Fruit fly (Drosophila melanogaster) whole organism, embryonic: Measurements from ENCODE around the gene Ser7.
A peak's percentile ranks its signal among the peaks of the same experiment; 100 is the strongest.

Experiments
- ATbp ChIP-seq: fragments of 200-800 bp; sonication (Bioruptor generic); optimal IDR thresholded peaks from 2 replicates; lab custom pipeline; 2017; ENCODE audit warnings: missing biosample characterization, mild to moderate bottlenecking, missing genetic modification characterization, missing genetic modification reagents
- Adf1 ChIP-seq: fragments of 200-800 bp; sonication (Bioruptor generic); IDR thresholded peaks from 2 replicates; pipeline ENCODE4 v1.3.6; 2022; ENCODE audit warnings: missing biosample characterization, missing genetic modification characterization
- Antp ChIP-seq: fragments of 200-800 bp; sonication (Bioruptor generic); optimal IDR thresholded peaks from 3 replicates; lab custom pipeline; 2016; ENCODE audit warnings: missing biosample characterization, missing genetic modification characterization
- Atf-2 ChIP-seq: fragments of 200-800 bp; sonication (Bioruptor generic); optimal IDR thresholded peaks from 2 replicates; lab custom pipeline; 2016; ENCODE audit warnings: missing biosample characterization, missing genetic modification characterization
- CG10654 ChIP-seq: fragments of 200-800 bp; sonication (Bioruptor generic); optimal IDR thresholded peaks from 2 replicates; lab custom pipeline; 2016; ENCODE audit warnings: missing biosample characterization, missing genetic modification characterization
- CG11093 ChIP-seq: fragments of 200-800 bp; sonication (Bioruptor generic); IDR thresholded peaks from 3 replicates; pipeline ENCODE4 v1.3.6; 2022; ENCODE audit warnings: missing biosample characterization, missing genetic modification characterization
- CG11247 ChIP-seq: fragments of 200-800 bp; sonication (Bioruptor generic); IDR thresholded peaks from 2 replicates; pipeline ENCODE4 v1.3.6; 2022; ENCODE audit warnings: missing biosample characterization, missing genetic modification characterization
- CG12071 ChIP-seq: fragments of 200-800 bp; sonication (Bioruptor generic); optimal IDR thresholded peaks from 3 replicates; lab custom pipeline; 2018; ENCODE audit warnings: missing biosample characterization, mild to moderate bottlenecking, missing genetic modification characterization
- CG12769 ChIP-seq: fragments of 200-800 bp; sonication (Bioruptor generic); optimal IDR thresholded peaks from 2 replicates; lab custom pipeline; 2019; ENCODE audit warnings: missing biosample characterization, mild to moderate bottlenecking, missing genetic modification characterization, moderate library complexity
- CG13123 ChIP-seq: fragments of 200-800 bp; sonication (Bioruptor generic); optimal IDR thresholded peaks from 2 replicates; lab custom pipeline; 2016; ENCODE audit warnings: missing biosample characterization, missing genetic modification characterization
- CG17328 ChIP-seq: fragments of 200-800 bp; sonication (Bioruptor generic); IDR thresholded peaks from 2 replicates; pipeline ENCODE4 v1.3.6; 2022; ENCODE audit warnings: missing biosample characterization, missing genetic modification characterization
- CG17802 ChIP-seq: fragments of 200-800 bp; sonication (Bioruptor generic); optimal IDR thresholded peaks from 2 replicates; lab custom pipeline; 2018; ENCODE audit warnings: missing biosample characterization, mild to moderate bottlenecking, missing genetic modification characterization, moderate library complexity
- CG17912 ChIP-seq: fragments of 200-800 bp; sonication (Bioruptor generic); optimal IDR thresholded peaks from 2 replicates; lab custom pipeline; 2018; ENCODE audit warnings: missing biosample characterization, mild to moderate bottlenecking, missing genetic modification characterization
- CG18599 ChIP-seq: fragments of 200-800 bp; sonication (Bioruptor generic); optimal IDR thresholded peaks from 3 replicates; lab custom pipeline; 2017; ENCODE audit warnings: missing biosample characterization, missing genetic modification characterization, mild to moderate bottlenecking, moderate library complexity, missing genetic modification reagents
- CG18619 ChIP-seq: fragments of 200-800 bp; sonication (Bioruptor generic); optimal IDR thresholded peaks from 3 replicates; lab custom pipeline; 2017; ENCODE audit warnings: missing biosample characterization, mild to moderate bottlenecking, missing genetic modification characterization
- CG2120 ChIP-seq: fragments of 200-800 bp; sonication (Bioruptor generic); optimal IDR thresholded peaks from 3 replicates; lab custom pipeline; 2016; ENCODE audit warnings: missing biosample characterization, missing genetic modification characterization
- CG31388 ChIP-seq: fragments of 200-800 bp; sonication (Bioruptor generic); optimal IDR thresholded peaks from 2 replicates; lab custom pipeline; 2016; ENCODE audit warnings: missing biosample characterization, missing genetic modification characterization
- CG34224 ChIP-seq: fragments of 200-800 bp; sonication (Bioruptor generic); IDR thresholded peaks from 3 replicates; pipeline ENCODE4 v1.3.6; 2022; ENCODE audit warnings: missing biosample characterization, missing genetic modification characterization; ENCODE audit not compliant: partially characterized antibody
- CG3838 ChIP-seq: fragments of 200-800 bp; sonication (Bioruptor generic); optimal IDR thresholded peaks from 3 replicates; lab custom pipeline; 2016; ENCODE audit warnings: missing biosample characterization, missing genetic modification characterization
- CG4730 ChIP-seq: fragments of 200-800 bp; sonication (Bioruptor generic); IDR thresholded peaks from 2 replicates; pipeline ENCODE4 v1.3.6; 2022; ENCODE audit warnings: missing biosample characterization, missing genetic modification characterization
- CG4820 ChIP-seq: fragments of 200-800 bp; sonication (Bioruptor generic); optimal IDR thresholded peaks from 3 replicates; lab custom pipeline; 2016; ENCODE audit warnings: missing biosample characterization, missing genetic modification characterization
- CG6272 ChIP-seq: fragments of 200-800 bp; sonication (Bioruptor generic); IDR thresholded peaks from 2 replicates; pipeline ENCODE4 v1.3.6; 2022; ENCODE audit warnings: missing biosample characterization, missing genetic modification characterization
- CG8924 ChIP-seq: fragments of 200-800 bp; optimal IDR thresholded peaks from 3 replicates; lab custom pipeline; 2019; ENCODE audit warnings: missing biosample characterization, mild to moderate bottlenecking, missing genetic modification characterization, moderate library complexity
- Dll ChIP-seq: fragments of 200-800 bp; sonication (Bioruptor generic); IDR thresholded peaks from 4 replicates; pipeline ENCODE4 v1.3.6; 2022; ENCODE audit warnings: missing biosample characterization, missing genetic modification characterization; ENCODE audit not compliant: partially characterized antibody
- Dp ChIP-seq: fragments of 200-800 bp; sonication (Bioruptor generic); optimal IDR thresholded peaks from 2 replicates; lab custom pipeline; 2018; ENCODE audit warnings: missing biosample characterization, mild to moderate bottlenecking, missing genetic modification characterization, moderate library complexity
- ERR ChIP-seq: fragments of 200-800 bp; sonication (Bioruptor generic); optimal IDR thresholded peaks from 2 replicates; lab custom pipeline; 2016; ENCODE audit warnings: missing biosample characterization, missing genetic modification characterization
- Hr78 ChIP-seq, 2 experiments: fragments of 200-800 bp in 1 of 2; fragments of >200 bp in 1 of 2; sonication (Bioruptor generic) in 1 of 2; optimal IDR thresholded peaks; 2 replicates each; lab custom pipeline; 2017 to 2019; ENCODE audit warnings: missing biosample characterization in 2 of 2, missing genetic modification characterization in 2 of 2, mild to moderate bottlenecking in 1 of 2, moderate library complexity in 1 of 2
- Mrtf ChIP-seq: fragments of 200-800 bp; sonication (Bioruptor generic); IDR thresholded peaks from 3 replicates; pipeline ENCODE4 v1.3.6; 2022; ENCODE audit warnings: missing biosample characterization, missing genetic modification characterization
- PHDP ChIP-seq: fragments of 200-800 bp; sonication (Bioruptor generic); optimal IDR thresholded peaks from 3 replicates; lab custom pipeline; 2018; ENCODE audit warnings: missing biosample characterization, mild to moderate bottlenecking, missing genetic modification characterization, moderate library complexity
- Pdp1 ChIP-seq, 2 experiments: fragments of 200-800 bp; sonication (Bioruptor generic); optimal IDR thresholded peaks; 3 replicates each; lab custom pipeline; 2016; ENCODE audit warnings: missing biosample characterization in 2 of 2, missing genetic modification characterization in 2 of 2, mild to moderate bottlenecking in 1 of 2, moderate library complexity in 1 of 2
- Trl ChIP-seq, 3 experiments: fragments of >200 bp in 2 of 3; fragments of 200-800 bp in 1 of 3; sonication (Bioruptor generic) in 1 of 3; optimal IDR thresholded peaks; 2 replicates in 1 of 3; 3 replicates in 2 of 3; lab custom pipeline; 2016 to 2017; ENCODE audit warnings: missing biosample characterization in 1 of 3, missing genetic modification characterization in 1 of 3
- Xbp1 ChIP-seq: fragments of 200-800 bp; sonication (Bioruptor generic); optimal IDR thresholded peaks from 3 replicates; lab custom pipeline; 2016; ENCODE audit warnings: missing biosample characterization, mild to moderate bottlenecking, missing genetic modification characterization
- bbx ChIP-seq: fragments of 200-800 bp; sonication (Bioruptor generic); IDR thresholded peaks from 2 replicates; pipeline ENCODE4 v1.3.6; 2022; ENCODE audit warnings: missing biosample characterization, missing genetic modification characterization; ENCODE audit not compliant: partially characterized antibody
- danr ChIP-seq: fragments of 200-800 bp; sonication (Bioruptor generic); IDR thresholded peaks from 2 replicates; pipeline ENCODE4 v1.3.6; 2022; ENCODE audit warnings: missing biosample characterization, missing genetic modification characterization
- dysf ChIP-seq: fragments of 200-800 bp; sonication (Bioruptor generic); IDR thresholded peaks from 3 replicates; pipeline ENCODE4 v1.3.6; 2022; ENCODE audit warnings: missing biosample characterization, missing genetic modification characterization
- fd102C ChIP-seq: fragments of 200-800 bp; sonication (Bioruptor generic); optimal IDR thresholded peaks from 2 replicates; lab custom pipeline; 2018; ENCODE audit warnings: missing biosample characterization, mild to moderate bottlenecking, missing genetic modification characterization, moderate library complexity
- grau ChIP-seq: fragments of 200-800 bp; optimal IDR thresholded peaks from 3 replicates; lab custom pipeline; 2019; ENCODE audit warnings: missing biosample characterization, mild to moderate bottlenecking, missing genetic modification characterization, moderate library complexity
- grn ChIP-seq: fragments of 200-800 bp; sonication (Bioruptor generic); optimal IDR thresholded peaks from 3 replicates; lab custom pipeline; 2017; ENCODE audit warnings: missing biosample characterization, missing genetic modification characterization
- klu ChIP-seq: fragments of 200-800 bp; sonication (Bioruptor generic); IDR thresholded peaks from 2 replicates; pipeline ENCODE4 v1.3.6; 2022; ENCODE audit warnings: missing biosample characterization, missing genetic modification characterization
- mam ChIP-seq: fragments of 200-800 bp; sonication (Bioruptor generic); optimal IDR thresholded peaks from 3 replicates; lab custom pipeline; 2016; ENCODE audit warnings: missing biosample characterization, missing genetic modification characterization
- otp ChIP-seq: fragments of 200-800 bp; sonication (Bioruptor generic); IDR thresholded peaks from 3 replicates; pipeline ENCODE4, ENCODE4 v1.3.6; 2022; ENCODE audit warnings: missing biosample characterization, missing genetic modification characterization
- ranshi ChIP-seq: fragments of 200-800 bp; sonication (Bioruptor generic); IDR thresholded peaks from 2 replicates; pipeline ENCODE4 v1.3.6; 2022; ENCODE audit warnings: missing biosample characterization, missing genetic modification characterization
- salm ChIP-seq: fragments of 200-800 bp; sonication (Bioruptor generic); optimal IDR thresholded peaks from 2 replicates; lab custom pipeline; 2018; ENCODE audit warnings: missing biosample characterization, mild to moderate bottlenecking, missing genetic modification characterization
- so ChIP-seq: fragments of 200-800 bp; sonication (Bioruptor generic); IDR thresholded peaks from 3 replicates; pipeline ENCODE4 v1.3.6; 2022; ENCODE audit warnings: missing biosample characterization, missing genetic modification characterization
- stc ChIP-seq: fragments of 200-800 bp; sonication (Bioruptor generic); IDR thresholded peaks from 2 replicates; pipeline ENCODE4 v1.3.6; 2022; ENCODE audit warnings: missing biosample characterization, missing genetic modification characterization
- tio ChIP-seq: fragments of 200-800 bp; sonication (Bioruptor generic); optimal IDR thresholded peaks from 2 replicates; lab custom pipeline; 2017; ENCODE audit warnings: missing biosample characterization, missing genetic modification characterization, inconsistent platforms
- ttk ChIP-seq: fragments of 200-800 bp; sonication (Bioruptor generic); IDR thresholded peaks from 2 replicates; pipeline ENCODE4 v2.1.2; 2022; ENCODE audit warnings: missing biosample characterization, missing genetic modification characterization
- vvl ChIP-seq: fragments of 200-800 bp; sonication (Bioruptor generic); IDR thresholded peaks from 2 replicates; pipeline ENCODE4 v1.3.6; 2022; ENCODE audit warnings: missing biosample characterization, missing genetic modification characterization
- yki ChIP-seq: fragments of >200 bp; optimal IDR thresholded peaks from 3 replicates; lab custom pipeline; 2018
- zen ChIP-seq: fragments of 200-800 bp; sonication (Bioruptor generic); optimal IDR thresholded peaks from 3 replicates; lab custom pipeline; 2018; ENCODE audit warnings: missing biosample characterization, mild to moderate bottlenecking, missing genetic modification characterization, moderate library complexity

Gene Ser7

DNA sequence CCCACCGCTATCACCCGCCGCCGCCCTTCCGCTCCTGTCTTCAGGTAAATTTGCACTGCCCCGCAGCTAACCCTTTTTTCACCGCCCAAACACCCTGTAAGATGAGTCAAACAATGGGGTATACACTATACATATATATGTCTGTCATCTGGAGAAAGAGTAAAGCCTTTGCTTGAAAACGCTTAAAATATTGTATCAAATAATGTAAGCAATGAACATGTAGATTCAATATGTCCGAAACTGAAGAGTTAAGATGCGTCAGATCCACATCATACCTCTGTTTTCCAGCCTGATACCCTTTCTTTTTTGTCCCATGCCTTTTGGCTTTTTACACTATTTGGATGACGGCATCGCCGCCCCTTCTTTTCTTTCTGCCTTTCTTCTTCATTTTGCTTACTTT, 27.8 kb downstream of the Ser7 start (continued):
- TF ChIP-seq CG17328 (GFP tag; lab: Robert Waterston, UW) (0 out of 2 replicates have a peak, but pooled peaks have one; percentile 10), CG3838 (GFP tag; lab: Kevin White, UChicago) (no peak), Xbp1 (GFP tag; lab: Kevin White, UChicago) (peak; percentile 28), CG18599 (GFP tag; lab: Kevin White, UChicago) (peak; percentile 32), salm (tag; lab: Kevin White, UChicago) (no peak), CG18619 (GFP tag; lab: Kevin White, UChicago) (no peak), Mrtf (0 out of 3 replicates have a peak, but pooled peaks have one; percentile 25), ttk (GFP tag; lab: Robert Waterston, UW) (no peak), stc (GFP tag; lab: Robert Waterston, UW) (no peak), CG4820 (peak; percentile 16), CG10654 (no peak), CG17912 (no peak), Hr78 (GFP tag; optimal IDR thresholded peaks at IDR 0.05; lab: Kevin White, UChicago) (no peak), CG12071 (peak; percentile 2), CG34224 (GFP tag; lab: Robert Waterston, UW) (no peak), Dp (no peak), ATbp (no peak), grn (GFP tag; lab: Kevin White, UChicago) (no peak), danr (GFP tag; lab: Robert Waterston, UW) (peak; percentile 10; the same call in 1 of the 2 replicates), Atf-2 (GFP tag; lab: Kevin White, UChicago) (no peak), Dll (GFP tag; lab: Robert Waterston, UW) (no peak), CG17802 (tag; lab: Kevin White, UChicago) (no peak), CG2120 (GFP tag; lab: Kevin White, UChicago) (peak; percentile 45), yki (lab: Kevin White, UChicago) (no peak), klu (GFP tag; lab: Robert Waterston, UW) (no peak), Antp (GFP tag; lab: Kevin White, UChicago) (no peak), tio (no peak), zen (tag; lab: Kevin White, UChicago) (no peak), CG6272 (0 out of 2 replicates have a peak, but pooled peaks have one; percentile 31), CG11093 (GFP tag; lab: Robert Waterston, UW) (0 out of 3 replicates have a peak, but pooled peaks have one; percentile 34), vvl (peak; percentile 60; the same call in 1 of the 2 replicates), CG13123 (no peak), grau (peak; percentile 24), ERR (GFP tag; lab: Kevin White, UChicago) (no peak), bbx (no peak), fd102C (GFP tag; lab: Kevin White, UChicago) (no peak), Trl (optimal IDR thresholded peaks at IDR 0.05; lab: Kevin White, UChicago) (no peak), Trl (GFP tag; optimal IDR thresholded peaks at IDR 0.05; lab: Kevin White, UChicago) (no peak), CG11247 (GFP tag; lab: Robert Waterston, UW) (0 out of 2 replicates have a peak, but pooled peaks have one; percentile 32), so (GFP tag; lab: Robert Waterston, UW) (0 out of 3 replicates have a peak, but pooled peaks have one; percentile 19), dysf (peak; percentile 61; the same call in 2 of the 3 replicates), Adf1 (no peak), CG31388 (GFP tag; lab: Kevin White, UChicago) (no peak), CG4730 (GFP tag; lab: Robert Waterston, UW) (peak; percentile 38; the same call in 1 of the 2 replicates), otp (GFP tag; lab: Robert Waterston, UW) (0 out of 3 replicates have a peak, but pooled peaks have one; percentile 41), ranshi (GFP tag; lab: Robert Waterston, UW) (peak; percentile 64), Pdp1 (GFP tag; optimal IDR thresholded peaks at IDR 0.05; lab: Kevin White, UChicago) (peak in 1 of 2 experiments; percentile 23), PHDP (peak; percentile 9), mam (peak; percentile 42), CG12769 (tag; lab: Kevin White, UChicago) (peak; percentile 52), CG8924 (no peak)
